Worm (Caenorhabditis elegans) whole organism, young adult: ENCODE data around the gene F26C11.4.

Experiments
- B0336.3 ChIP-seq: fragments of 200-800 bp; sonication (Bioruptor generic); IDR thresholded peaks from 2 replicates; pipeline ENCODE4 v1.3.6; 2022; ENCODE audit warnings: missing genetic modification characterization, missing compliant biosample characterization
- D2030.7 ChIP-seq: fragments of 200-800 bp; sonication (Bioruptor generic); IDR thresholded peaks from 2 replicates; pipeline ENCODE4 v1.3.6; 2022; ENCODE audit warnings: missing genetic modification reagents, missing genetic modification characterization, missing compliant biosample characterization
- F23B12.7 ChIP-seq: sonication (generic microtip); optimal IDR thresholded peaks from 2 replicates; lab custom pipeline; 2017; ENCODE audit warnings: missing genetic modification characterization, mild to moderate bottlenecking, missing compliant biosample characterization, antibody characterized with exemption, moderate library complexity; ENCODE audit not compliant: insufficient read depth
- F33H1.4 ChIP-seq: fragments of 200-800 bp; sonication (Bioruptor generic); IDR thresholded peaks from 2 replicates; pipeline ENCODE4 v1.3.6; 2022; ENCODE audit warnings: missing genetic modification reagents, missing genetic modification characterization, missing compliant biosample characterization
- F37B4.10 ChIP-seq: fragments of 200-800 bp; sonication (Bioruptor generic); IDR thresholded peaks from 2 replicates; pipeline ENCODE4 v1.3.6; 2022; ENCODE audit warnings: missing genetic modification characterization, missing compliant biosample characterization
- F57A8.1 ChIP-seq: fragments of 200-800 bp; sonication (Bioruptor generic); optimal IDR thresholded peaks from 2 replicates; lab custom pipeline; 2018; ENCODE audit warnings: mild to moderate bottlenecking, missing genetic modification characterization, moderate library complexity, missing compliant biosample characterization
- K11D2.4 ChIP-seq: fragments of 200-800 bp; sonication (Bioruptor generic); IDR thresholded peaks from 2 replicates; pipeline ENCODE4 v1.3.6; 2022; ENCODE audit warnings: missing genetic modification reagents, missing genetic modification characterization, missing compliant biosample characterization
- T07F8.4 ChIP-seq: sonication (generic microtip); optimal IDR thresholded peaks from 2 replicates; lab custom pipeline; 2016; ENCODE audit warnings: mild to moderate bottlenecking, missing genetic modification characterization, moderate library complexity, missing compliant biosample characterization
- T26A5.8 ChIP-seq: sonication (generic microtip); optimal IDR thresholded peaks from 2 replicates; lab custom pipeline; 2016; ENCODE audit warnings: missing genetic modification characterization, missing compliant biosample characterization
- Y79H2A.3 ChIP-seq: fragments of 200-800 bp; sonication (Bioruptor generic); conservative IDR thresholded peaks from 2 replicates; pipeline ENCODE4 v1.3.6; 2022; ENCODE audit warnings: missing genetic modification reagents, missing genetic modification characterization, missing compliant biosample characterization
- ama-1 ChIP-seq, 3 experiments: fragments of 150-350 bp in 1 of 3; sonication (generic microtip) in 2 of 3; optimal IDR thresholded peaks; 2 replicates each; lab custom pipeline; 2014 to 2018; ENCODE audit warnings: missing biosample characterization in 2 of 3, missing genetic modification characterization in 2 of 3, missing genetic modification reagents in 2 of 3
- aptf-2 ChIP-seq: fragments of 200-800 bp; sonication (Bioruptor generic); conservative IDR thresholded peaks from 2 replicates; pipeline ENCODE4 v1.3.6; 2022; ENCODE audit warnings: missing genetic modification reagents, missing genetic modification characterization, missing compliant biosample characterization
- athp-1 ChIP-seq: sonication (generic microtip); optimal IDR thresholded peaks from 2 replicates; lab custom pipeline; 2017; ENCODE audit warnings: mild to moderate bottlenecking, missing genetic modification characterization, missing compliant biosample characterization
- attf-5 ChIP-seq: fragments of 200-800 bp; sonication (Bioruptor generic); optimal IDR thresholded peaks from 2 replicates; lab custom pipeline; 2018; ENCODE audit warnings: mild to moderate bottlenecking, missing genetic modification characterization, missing compliant biosample characterization
- bed-1 ChIP-seq: fragments of 200-800 bp; sonication (Bioruptor generic); IDR thresholded peaks from 2 replicates; pipeline ENCODE4 v1.3.6; 2022; ENCODE audit warnings: missing genetic modification reagents, missing genetic modification characterization, missing compliant biosample characterization
- cebp-1 ChIP-seq, 2 experiments: fragments of 200-800 bp in 1 of 2; sonication (Bioruptor generic) in 1 of 2; sonication (generic microtip) in 1 of 2; IDR thresholded peaks in 1 of 2; optimal IDR thresholded peaks in 1 of 2; 2 replicates each; pipeline versions ENCODE4 v1.3.6 to Lab custom; 2017 to 2022; ENCODE audit warnings: missing compliant biosample characterization in 2 of 2, missing genetic modification characterization in 2 of 2, mild to moderate bottlenecking in 1 of 2, missing genetic modification reagents in 1 of 2, moderate library complexity in 1 of 2
- cebp-2 ChIP-seq: fragments of 200-800 bp; sonication (Bioruptor generic); IDR thresholded peaks from 2 replicates; pipeline ENCODE4 v1.3.6; 2022; ENCODE audit warnings: missing genetic modification characterization, missing compliant biosample characterization
- ceh-100 ChIP-seq: fragments of 200-800 bp; sonication (Bioruptor generic); IDR thresholded peaks from 2 replicates; pipeline ENCODE4 v1.3.6; 2022; ENCODE audit warnings: missing genetic modification reagents, missing genetic modification characterization, missing compliant biosample characterization
- ceh-27 ChIP-seq: fragments of 200-800 bp; sonication (Bioruptor generic); optimal IDR thresholded peaks from 2 replicates; lab custom pipeline; 2018; ENCODE audit warnings: mild to moderate bottlenecking, missing genetic modification characterization, moderate library complexity, missing compliant biosample characterization
- ceh-40 ChIP-seq: fragments of 200-800 bp; sonication (Bioruptor generic); IDR thresholded peaks from 2 replicates; pipeline ENCODE4 v1.3.6; 2022; ENCODE audit warnings: missing genetic modification characterization, missing compliant biosample characterization
- ceh-58 ChIP-seq: fragments of 200-800 bp; sonication (Bioruptor generic); IDR thresholded peaks from 2 replicates; pipeline ENCODE4 v1.3.6; 2022; ENCODE audit warnings: missing genetic modification characterization, missing compliant biosample characterization
- ceh-79 ChIP-seq: sonication (generic microtip); optimal IDR thresholded peaks from 2 replicates; lab custom pipeline; 2017; ENCODE audit warnings: mild to moderate bottlenecking, missing genetic modification characterization, missing compliant biosample characterization
- chd-7 ChIP-seq: sonication (generic microtip); optimal IDR thresholded peaks from 2 replicates; lab custom pipeline; 2016; ENCODE audit warnings: mild to moderate bottlenecking, missing genetic modification characterization, moderate library complexity, missing compliant biosample characterization
- dpff-1 ChIP-seq: sonication (generic microtip); optimal IDR thresholded peaks from 2 replicates; lab custom pipeline; 2017; ENCODE audit warnings: mild to moderate bottlenecking, missing genetic modification characterization, missing compliant biosample characterization
- dpl-1 ChIP-seq: fragments of 150-350 bp; optimal IDR thresholded peaks from 2 replicates; lab custom pipeline; 2014; ENCODE audit warnings: missing biosample characterization, missing genetic modification reagents, missing genetic modification characterization
- egl-44 ChIP-seq: fragments of 200-800 bp; sonication (Bioruptor generic); IDR thresholded peaks from 2 replicates; pipeline ENCODE4 v1.3.6; 2022; ENCODE audit warnings: missing genetic modification reagents, missing genetic modification characterization, missing compliant biosample characterization
- ets-4 ChIP-seq: fragments of 200-800 bp; sonication (Bioruptor generic); optimal IDR thresholded peaks from 2 replicates; lab custom pipeline; 2018; ENCODE audit warnings: mild to moderate bottlenecking, missing genetic modification characterization, missing compliant biosample characterization
- gei-17 ChIP-seq: fragments of 200-800 bp; sonication (Bioruptor generic); optimal IDR thresholded peaks from 2 replicates; lab custom pipeline; 2018; ENCODE audit warnings: mild to moderate bottlenecking, missing genetic modification characterization, missing compliant biosample characterization
- him-1 ChIP-seq: sonication (generic microtip); optimal IDR thresholded peaks from 2 replicates; lab custom pipeline; 2016; ENCODE audit warnings: missing genotype, missing genetic modification reagents, missing genetic modification characterization, missing compliant biosample characterization
- hlh-26 ChIP-seq: fragments of 200-800 bp; sonication (Bioruptor generic); conservative IDR thresholded peaks from 2 replicates; pipeline ENCODE4 v1.3.6; 2022; ENCODE audit warnings: missing genetic modification reagents, missing genetic modification characterization, missing compliant biosample characterization
- hrde-1 ChIP-seq: sonication (generic microtip); optimal IDR thresholded peaks from 2 replicates; lab custom pipeline; 2016; ENCODE audit warnings: missing genetic modification characterization, mild to moderate bottlenecking, missing compliant biosample characterization, moderate library complexity, missing genotype, missing genetic modification reagents, borderline replicate concordance
- lin-35 ChIP-seq, 3 experiments: fragments of 150-350 bp in 2 of 3; sonication (generic microtip) in 1 of 3; optimal IDR thresholded peaks; 2 replicates each; lab custom pipeline; 2014 to 2018; ENCODE audit warnings: missing biosample characterization in 3 of 3, missing genetic modification characterization in 3 of 3, missing genetic modification reagents in 3 of 3
- madf-8 ChIP-seq: fragments of 200-800 bp; sonication (Bioruptor generic); conservative IDR thresholded peaks from 2 replicates; pipeline ENCODE4 v1.3.6; 2022; ENCODE audit warnings: missing genetic modification reagents, missing genetic modification characterization, missing compliant biosample characterization
- mes-4 ChIP-seq: sonication (generic microtip); optimal IDR thresholded peaks from 2 replicates; lab custom pipeline; 2016; ENCODE audit warnings: missing genotype, missing genetic modification characterization, missing compliant biosample characterization
- nhr-120 ChIP-seq: fragments of 200-800 bp; sonication (Bioruptor generic); IDR thresholded peaks from 2 replicates; pipeline ENCODE4 v1.3.6; 2022; ENCODE audit warnings: missing genetic modification characterization, missing compliant biosample characterization
- nhr-179 ChIP-seq: sonication (generic microtip); optimal IDR thresholded peaks from 2 replicates; lab custom pipeline; 2016; ENCODE audit warnings: mild to moderate bottlenecking, missing genetic modification characterization, missing compliant biosample characterization
- rcor-1 ChIP-seq: fragments of 200-800 bp; sonication (Bioruptor generic); IDR thresholded peaks from 2 replicates; pipeline ENCODE4 v1.3.6; 2022; ENCODE audit warnings: missing genetic modification reagents, missing genetic modification characterization, missing compliant biosample characterization
- rec-8 ChIP-seq, 2 experiments: sonication (generic microtip); optimal IDR thresholded peaks; 2 replicates each; lab custom pipeline; 2016; ENCODE audit warnings: mild to moderate bottlenecking in 2 of 2, missing genetic modification characterization in 2 of 2, missing genetic modification reagents in 2 of 2, missing genotype in 2 of 2, missing biosample characterization in 1 of 2, missing compliant biosample characterization in 1 of 2, moderate library complexity in 1 of 2
- repo-1 ChIP-seq: sonication (generic microtip); optimal IDR thresholded peaks from 2 replicates; lab custom pipeline; 2017; ENCODE audit warnings: mild to moderate bottlenecking, missing genetic modification characterization, missing compliant biosample characterization
- tbp1 ChIP-seq: fragments of 200-800 bp; sonication (Bioruptor generic); optimal IDR thresholded peaks from 2 replicates; lab custom pipeline; 2018; ENCODE audit warnings: mild to moderate bottlenecking, missing genetic modification characterization, missing compliant biosample characterization
- tlf-1 ChIP-seq: fragments of 200-800 bp; sonication (Bioruptor generic); optimal IDR thresholded peaks from 2 replicates; lab custom pipeline; 2018; ENCODE audit warnings: mild to moderate bottlenecking, missing genetic modification characterization, missing compliant biosample characterization
- ztf-22 ChIP-seq: fragments of 200-800 bp; sonication (Bioruptor generic); optimal IDR thresholded peaks from 2 replicates; lab custom pipeline; 2018; ENCODE audit warnings: mild to moderate bottlenecking, missing genetic modification characterization, moderate library complexity, missing compliant biosample characterization
- ztf-26 ChIP-seq: sonication (generic microtip); optimal IDR thresholded peaks from 2 replicates; lab custom pipeline; 2017; ENCODE audit warnings: missing genetic modification characterization, missing compliant biosample characterization
- ztf-3 ChIP-seq: fragments of 200-800 bp; sonication (Bioruptor generic); optimal IDR thresholded peaks from 2 replicates; lab custom pipeline; 2018; ENCODE audit warnings: mild to moderate bottlenecking, missing genetic modification characterization, missing compliant biosample characterization

Gene F26C11.4

ce11 chrII:9880826-9881225 is 35.3 kb downstream of the F26C11.4 start, which contains the start of gene C08H9.15:
C08H9.15 (plus strand) TSS chrII:9881193.
- TF ChIP-seq ztf-3 (GFP tag; lab: Kevin White, UChicago) (no peak), repo-1 (tag; lab: Kevin White, UChicago) (no peak), hlh-26 (GFP tag; lab: Robert Waterston, UW) (no peak), ceh-27 (GFP tag; lab: Kevin White, UChicago) (no peak), ceh-79 (tag; lab: Kevin White, UChicago) (no peak), him-1 (tag; lab: Kevin White, UChicago) (no peak), Y79H2A.3 (GFP tag; lab: Robert Waterston, UW) (no peak), F57A8.1 (GFP tag; lab: Kevin White, UChicago) (no peak), F23B12.7 (tag; lab: Kevin White, UChicago) (no peak), T26A5.8 (tag; lab: Kevin White, UChicago) (no peak), dpff-1 (tag; lab: Kevin White, UChicago) (no peak), D2030.7 (GFP tag; lab: Robert Waterston, UW) (no peak)

DNA sequence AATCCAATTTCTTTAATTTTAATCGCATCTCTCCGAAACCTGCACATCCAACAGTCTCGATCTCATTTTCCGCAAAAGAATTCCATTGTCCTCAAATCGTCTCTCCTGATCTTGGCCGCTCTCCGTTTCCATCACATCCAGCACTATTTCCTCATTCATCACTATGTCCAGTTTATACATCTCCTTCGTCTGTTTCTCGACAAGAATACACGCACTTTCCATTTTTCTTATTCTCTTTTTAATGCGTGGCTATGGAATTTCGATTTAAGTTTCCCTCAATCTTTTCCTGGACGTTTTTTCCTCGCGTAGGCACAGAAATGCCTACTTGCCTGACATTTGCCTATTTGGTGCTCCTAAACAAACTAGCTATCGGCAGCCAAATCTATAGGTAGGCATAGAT is 36.3 kb downstream of the F26C11.4 start:
- TF ChIP-seq madf-8 (GFP tag; lab: Robert Waterston, UW) (no peak), cebp-1 (GFP tag; IDR thresholded peaks at IDR 0.05; lab: Robert Waterston, UW) (no peak), cebp-1 (tag; optimal IDR thresholded peaks at IDR 0.05; lab: Kevin White, UChicago) (no peak), F37B4.10 (GFP tag; lab: Robert Waterston, UW) (no peak), hrde-1 (no peak), ceh-27 (GFP tag; lab: Kevin White, UChicago) (no peak), cebp-2 (no peak), athp-1 (tag; lab: Kevin White, UChicago) (no peak), gei-17 (GFP tag; lab: Kevin White, UChicago) (no peak), ztf-22 (GFP tag; lab: Kevin White, UChicago) (no peak), ama-1 (optimal IDR thresholded peaks at IDR 0.05; lab: Kevin White, UChicago) (no peak), ama-1 (GFP tag; optimal IDR thresholded peaks at IDR 0.05; lab: Kevin White, UChicago) (no peak), aptf-2 (GFP tag; lab: Robert Waterston, UW) (no peak), ztf-26 (no peak), bed-1 (no peak), mes-4 (tag; lab: Kevin White, UChicago) (no peak), rec-8 (tag; optimal IDR thresholded peaks at IDR 0.05; lab: Kevin White, UChicago) (no peak), ceh-100 (no peak), rcor-1 (GFP tag; lab: Robert Waterston, UW) (no peak), chd-7 (no peak), ceh-40 (GFP tag; lab: Robert Waterston, UW) (no peak), lin-35 (GFP tag; optimal IDR thresholded peaks at IDR 0.05; lab: Kevin White, UChicago) (no peak)

ce11 chrII:9874508-9875229 is 41.4 kb downstream of the F26C11.4 start, which contains the start of the genes chil-2 and ctsa-3.2:
chil-2 (minus strand) TSS chrII:9874608.
ctsa-3.2 (plus strand) TSS chrII:9875179.
- no peak for TF ChIP-seq repo-1 (tag; lab: Kevin White, UChicago)
- TF ChIP-seq attf-5 (GFP tag; lab: Kevin White, UChicago), result no peak
- TF ChIP-seq egl-44 (GFP tag; lab: Robert Waterston, UW), result no peak
- TF ChIP-seq bed-1, result no peak
- no peak for TF ChIP-seq Y79H2A.3 (GFP tag; lab: Robert Waterston, UW)
- TF ChIP-seq ztf-3 (GFP tag; lab: Kevin White, UChicago), result no peak
- TF ChIP-seq dpl-1 (GFP tag; lab: Kevin White, UChicago), result no peak
- no peak for TF ChIP-seq K11D2.4 (GFP tag; lab: Robert Waterston, UW)
- no peak for TF ChIP-seq aptf-2 (GFP tag; lab: Robert Waterston, UW)
- TF ChIP-seq ets-4 (GFP tag; lab: Kevin White, UChicago), result no peak
- TF ChIP-seq tbp1 (GFP tag; lab: Kevin White, UChicago), result no peak
- no peak for TF ChIP-seq ceh-27 (GFP tag; lab: Kevin White, UChicago)
- TF ChIP-seq nhr-120 (GFP tag; lab: Robert Waterston, UW), result no peak
- no peak for TF ChIP-seq ceh-58 (GFP tag; lab: Robert Waterston, UW)
- TF ChIP-seq tlf-1, result no peak
- no peak for TF ChIP-seq T07F8.4
- no peak for TF ChIP-seq nhr-179
- no peak for TF ChIP-seq B0336.3 (GFP tag; lab: Robert Waterston, UW)
- TF ChIP-seq F33H1.4 (GFP tag; lab: Robert Waterston, UW), result no peak
- TF ChIP-seq dpff-1 (tag; lab: Kevin White, UChicago), result no peak
